Fruit fly (Drosophila melanogaster) whole organism, embryonic: ENCODE data around the gene Cpr11B.

Experiments used
- CG11247 ChIP-seq: fragments of 200-800 bp; sonication (Bioruptor generic); IDR thresholded peaks from 2 replicates; pipeline ENCODE4 v1.3.6; 2022; ENCODE audit warnings: missing biosample characterization, missing genetic modification characterization
- ham ChIP-seq: fragments of 200-800 bp; sonication (Bioruptor generic); IDR thresholded peaks from 2 replicates; pipeline ENCODE4 v1.3.6; 2022; ENCODE audit warnings: missing biosample characterization, missing genetic modification characterization
- kni ChIP-seq: fragments of 200-800 bp; sonication (Bioruptor generic); optimal IDR thresholded peaks from 3 replicates; lab custom pipeline; 2017; ENCODE audit warnings: mild to moderate bottlenecking, missing biosample characterization, missing genetic modification reagents, missing genetic modification characterization
- maf-S ChIP-seq: fragments of 200-800 bp; sonication (Bioruptor generic); optimal IDR thresholded peaks from 2 replicates; lab custom pipeline; 2016; ENCODE audit warnings: missing biosample characterization, missing genetic modification characterization

- TF ChIP-seq ham (GFP tag; lab: Robert Waterston, UW), result no peak
- TF ChIP-seq kni (GFP tag; lab: Kevin White, UChicago), result no peak
- TF ChIP-seq maf-S (GFP tag; lab: Kevin White, UChicago), result no peak
- no peak for TF ChIP-seq CG11247 (GFP tag; lab: Robert Waterston, UW)
Observed at dm6 chrX:12578328-12578700, 25.4 kb downstream of the Cpr11B start.
